Fruit fly (Drosophila melanogaster) whole organism, prepupa: ENCODE measurements around the gene NFAT.

Experiments used
- CG10631 ChIP-seq: fragments of 200-800 bp; sonication (Bioruptor generic); optimal IDR thresholded peaks from 2 replicates; lab custom pipeline; 2016; ENCODE audit warnings: missing biosample characterization, missing genetic modification characterization
- CG11294 ChIP-seq: fragments of 200-800 bp; sonication (Bioruptor generic); IDR thresholded peaks from 2 replicates; pipeline ENCODE4 v1.3.6; 2022; ENCODE audit warnings: missing biosample characterization, missing genetic modification characterization
- CG15336 ChIP-seq: fragments of 200-800 bp; sonication (Bioruptor generic); IDR thresholded peaks from 2 replicates; pipeline ENCODE4 v1.3.6; 2022; ENCODE audit warnings: missing biosample characterization, missing genetic modification characterization
- CG1621 ChIP-seq: fragments of 200-800 bp; sonication (Bioruptor generic); optimal IDR thresholded peaks from 3 replicates; lab custom pipeline; 2018; ENCODE audit warnings: missing biosample characterization, mild to moderate bottlenecking, missing genetic modification characterization
- CG16779 ChIP-seq: fragments of 200-800 bp; sonication (Bioruptor generic); optimal IDR thresholded peaks from 3 replicates; lab custom pipeline; 2017; ENCODE audit warnings: missing biosample characterization, mild to moderate bottlenecking, missing genetic modification characterization
- CG3032 ChIP-seq: fragments of 200-800 bp; optimal IDR thresholded peaks from 2 replicates; lab custom pipeline; 2019; ENCODE audit warnings: missing biosample characterization, mild to moderate bottlenecking, missing genetic modification characterization, moderate library complexity
- CG32006 ChIP-seq: fragments of 200-800 bp; sonication (Bioruptor generic); optimal IDR thresholded peaks from 3 replicates; lab custom pipeline; 2017; ENCODE audit warnings: missing biosample characterization, mild to moderate bottlenecking, missing genetic modification characterization
- CG34406 ChIP-seq: fragments of 200-800 bp; sonication (Bioruptor generic); optimal IDR thresholded peaks from 3 replicates; lab custom pipeline; 2016; ENCODE audit warnings: missing biosample characterization, missing genetic modification characterization
- CG3919 ChIP-seq: fragments of 200-800 bp; sonication (Bioruptor generic); optimal IDR thresholded peaks from 3 replicates; lab custom pipeline; 2016; ENCODE audit warnings: missing biosample characterization, missing genetic modification characterization
- CG4318 ChIP-seq: fragments of 200-800 bp; sonication (Bioruptor generic); optimal IDR thresholded peaks from 3 replicates; lab custom pipeline; 2017; ENCODE audit warnings: missing biosample characterization, mild to moderate bottlenecking, missing genetic modification characterization
- CG6163 ChIP-seq: fragments of 200-800 bp; sonication (Bioruptor generic); IDR thresholded peaks from 3 replicates; pipeline ENCODE4 v1.3.6; 2022; ENCODE audit warnings: missing biosample characterization, missing genetic modification characterization
- CG6808 ChIP-seq: fragments of 200-800 bp; sonication (Bioruptor generic); optimal IDR thresholded peaks from 3 replicates; lab custom pipeline; 2017; ENCODE audit warnings: missing biosample characterization, missing genetic modification characterization, mild to moderate bottlenecking, moderate library complexity, missing genetic modification reagents
- CG7368 ChIP-seq: fragments of 200-800 bp; sonication (Bioruptor generic); optimal IDR thresholded peaks from 3 replicates; lab custom pipeline; 2016; ENCODE audit warnings: missing biosample characterization, missing genetic modification characterization
- CG8119 ChIP-seq: fragments of 200-800 bp; sonication (Bioruptor generic); IDR thresholded peaks from 3 replicates; pipeline ENCODE4 v1.3.6; 2022; ENCODE audit warnings: missing biosample characterization, missing genetic modification characterization
- CG8319 ChIP-seq: fragments of 200-800 bp; sonication (Bioruptor generic); optimal IDR thresholded peaks from 3 replicates; lab custom pipeline; 2016; ENCODE audit warnings: missing biosample characterization, missing genetic modification characterization
- CG8632 ChIP-seq: fragments of 200-800 bp; sonication (Bioruptor generic); optimal IDR thresholded peaks from 3 replicates; lab custom pipeline; 2016; ENCODE audit warnings: missing biosample characterization, missing genetic modification characterization
- CG9139 ChIP-seq: fragments of 200-800 bp; sonication (Bioruptor generic); optimal IDR thresholded peaks from 3 replicates; lab custom pipeline; 2017; ENCODE audit warnings: missing biosample characterization, mild to moderate bottlenecking, missing genetic modification characterization
- Eip75B ChIP-seq: fragments of 200-800 bp; sonication (Bioruptor generic); optimal IDR thresholded peaks from 3 replicates; lab custom pipeline; 2016; ENCODE audit warnings: missing biosample characterization, missing genetic modification characterization
- Eip78C ChIP-seq: fragments of 200-800 bp; sonication (Bioruptor generic); peaks from one replicate; lab custom pipeline; 2016; ENCODE audit warnings: missing biosample characterization, missing genetic modification characterization
- Gug ChIP-seq: fragments of 200-800 bp; sonication (Bioruptor generic); IDR thresholded peaks from 2 replicates; pipeline ENCODE4 v1.3.6; 2022; ENCODE audit warnings: missing biosample characterization, missing genetic modification characterization
- Hr4 ChIP-seq: fragments of 200-800 bp; sonication (Bioruptor generic); optimal IDR thresholded peaks from 3 replicates; lab custom pipeline; 2016; ENCODE audit warnings: missing biosample characterization, missing genetic modification characterization
- Met ChIP-seq: fragments of 200-800 bp; sonication (Bioruptor generic); optimal IDR thresholded peaks from 3 replicates; lab custom pipeline; 2016; ENCODE audit warnings: missing biosample characterization, missing genetic modification characterization
- Smox ChIP-seq: fragments of 200-800 bp; sonication (Bioruptor generic); optimal IDR thresholded peaks from 3 replicates; lab custom pipeline; 2016; ENCODE audit warnings: missing biosample characterization, missing genetic modification characterization
- Sox102F ChIP-seq: fragments of 200-800 bp; sonication (Bioruptor generic); optimal IDR thresholded peaks from 2 replicates; lab custom pipeline; 2016; ENCODE audit warnings: missing biosample characterization, mild to moderate bottlenecking, missing genetic modification characterization
- Sox14 ChIP-seq: fragments of 200-800 bp; sonication (Bioruptor generic); optimal IDR thresholded peaks from 3 replicates; lab custom pipeline; 2016; ENCODE audit warnings: missing biosample characterization, missing genetic modification characterization
- Sox15 ChIP-seq: fragments of 200-800 bp; sonication (Bioruptor generic); optimal IDR thresholded peaks from 3 replicates; lab custom pipeline; 2016; ENCODE audit warnings: missing biosample characterization, missing genetic modification characterization
- acj6 ChIP-seq: fragments of 200-800 bp; sonication (Bioruptor generic); optimal IDR thresholded peaks from 3 replicates; lab custom pipeline; 2016; ENCODE audit warnings: missing biosample characterization, missing genetic modification characterization
- dac ChIP-seq: fragments of 200-800 bp; sonication (Bioruptor generic); optimal IDR thresholded peaks from 2 replicates; lab custom pipeline; 2017; ENCODE audit warnings: missing biosample characterization, mild to moderate bottlenecking, missing genetic modification characterization
- dsx ChIP-seq: fragments of 200-800 bp; optimal IDR thresholded peaks from 3 replicates; lab custom pipeline; 2019; ENCODE audit warnings: missing biosample characterization, mild to moderate bottlenecking, missing genetic modification characterization, moderate library complexity; ENCODE audit not compliant: poor library complexity, severe bottlenecking
- eg ChIP-seq: fragments of 200-800 bp; sonication (Bioruptor generic); IDR thresholded peaks from 3 replicates; pipeline ENCODE4 v1.3.6; 2022; ENCODE audit warnings: missing biosample characterization, missing genetic modification characterization
- fd85E ChIP-seq: fragments of 200-800 bp; sonication (Bioruptor generic); optimal IDR thresholded peaks from 3 replicates; lab custom pipeline; 2016; ENCODE audit warnings: missing biosample characterization, missing genetic modification characterization
- fkh ChIP-seq: fragments of 200-800 bp; sonication (Bioruptor generic); optimal IDR thresholded peaks from 3 replicates; lab custom pipeline; 2017; ENCODE audit warnings: missing biosample characterization, mild to moderate bottlenecking, missing genetic modification characterization, moderate library complexity
- lz ChIP-seq: fragments of 200-800 bp; sonication (Bioruptor generic); optimal IDR thresholded peaks from 3 replicates; lab custom pipeline; 2016; ENCODE audit warnings: missing biosample characterization, missing genetic modification characterization
- pdm3 ChIP-seq: fragments of 200-800 bp; sonication (Bioruptor generic); optimal IDR thresholded peaks from 3 replicates; lab custom pipeline; 2016; ENCODE audit warnings: missing biosample characterization, missing genetic modification characterization
- salr ChIP-seq, 2 experiments: fragments of 200-800 bp; sonication (Bioruptor generic); optimal IDR thresholded peaks; 3 replicates each; lab custom pipeline; 2016 to 2018; ENCODE audit warnings: missing biosample characterization in 2 of 2, missing genetic modification characterization in 2 of 2, mild to moderate bottlenecking in 1 of 2
- vri ChIP-seq: fragments of 200-800 bp; sonication (Bioruptor generic); optimal IDR thresholded peaks from 3 replicates; lab custom pipeline; 2016; ENCODE audit warnings: missing biosample characterization, mild to moderate bottlenecking, missing genetic modification characterization

NFAT gene

dm6 chrX:13679565-13679964 lies 55.0 kb downstream of the NFAT start (continued):
- TF ChIP-seq salr (GFP tag; optimal IDR thresholded peaks at IDR 0.05; lab: Kevin White, UChicago): peak in 1 of 2 experiments; percentile 59
- TF ChIP-seq CG6808 (GFP tag; lab: Kevin White, UChicago): peak; percentile 38
- peak; percentile 69 for TF ChIP-seq Smox (GFP tag; lab: Kevin White, UChicago)
- TF ChIP-seq CG3032 (tag; lab: Kevin White, UChicago): peak; percentile 19
- TF ChIP-seq Eip75B (GFP tag; lab: Kevin White, UChicago): peak; percentile 75
- peak; percentile 67 for TF ChIP-seq Sox102F (GFP tag; lab: Kevin White, UChicago)
- peak; percentile 60 for TF ChIP-seq CG8119 (GFP tag; lab: Robert Waterston, UW)
- peak; percentile 14 for TF ChIP-seq fkh
- peak; percentile 12 for TF ChIP-seq dsx
- TF ChIP-seq Sox15: peak; percentile 27
- TF ChIP-seq CG10631: peak; percentile 65
- TF ChIP-seq CG16779 (tag; lab: Kevin White, UChicago): no peak
- peak; percentile 85 for TF ChIP-seq Eip78C (GFP tag; lab: Kevin White, UChicago)
- TF ChIP-seq Sox14 (GFP tag; lab: Kevin White, UChicago): peak; percentile 59

dm6 chrX:13680262-13680661 lies 55.7 kb downstream of the NFAT start, which contains the start of gene CG12177:
Gene CG12177, minus strand, starts transcription at chrX:13680500.
- TF ChIP-seq Eip78C (GFP tag; lab: Kevin White, UChicago): peak; percentile 48
- TF ChIP-seq fd85E (GFP tag; lab: Kevin White, UChicago): no peak

dm6 chrX:13681906-13682305 lies 57.4 kb downstream of the NFAT start:
- TF ChIP-seq CG3032 (tag; lab: Kevin White, UChicago): no peak
- TF ChIP-seq fkh: peak; percentile 40

- TF ChIP-seq lz (GFP tag; lab: Kevin White, UChicago) (no peak), Eip78C (GFP tag; lab: Kevin White, UChicago) (peak; percentile 31)
- TF ChIP-seq, all 60 proteins: peak for 1
Measured at dm6 chrX:13682652-13683051, 58.1 kb downstream of the NFAT start, which contains the start of gene CG11158. Gene CG11158, plus strand, starts transcription at chrX:13682952.

dm6 chrX:13691992-13692391 lies 67.4 kb downstream of the NFAT start, which contains the start of gene Nna1:
Gene Nna1, plus strand, starts transcription at chrX:13692292.
- TF ChIP-seq CG16779 (tag; lab: Kevin White, UChicago) (no peak), dac (GFP tag; lab: Kevin White, UChicago) (no peak)

- TF ChIP-seq CG9139 (GFP tag; lab: Kevin White, UChicago): no peak
- no peak for TF ChIP-seq Sox102F (GFP tag; lab: Kevin White, UChicago)
- TF ChIP-seq Gug (GFP tag; lab: Robert Waterston, UW): peak; percentile 55
- no peak for TF ChIP-seq dac (GFP tag; lab: Kevin White, UChicago)
- no peak for TF ChIP-seq acj6 (GFP tag; lab: Kevin White, UChicago)
- TF ChIP-seq CG8319: no peak
- TF ChIP-seq eg (GFP tag; lab: Robert Waterston, UW): peak; percentile 63; the same call in 2 of the 3 replicates
- peak; percentile 41 for TF ChIP-seq vri (GFP tag; lab: Kevin White, UChicago)
- no peak for TF ChIP-seq CG16779 (tag; lab: Kevin White, UChicago)
- peak; percentile 4 for TF ChIP-seq pdm3 (GFP tag; lab: Kevin White, UChicago)
- TF ChIP-seq CG15336 (GFP tag; lab: Robert Waterston, UW): 0 out of 2 replicates have a peak, but pooled peaks have one; percentile 29
- no peak for TF ChIP-seq CG7368 (GFP tag; lab: Kevin White, UChicago)
- no peak for TF ChIP-seq CG1621 (tag; lab: Kevin White, UChicago)
- TF ChIP-seq CG8119 (GFP tag; lab: Robert Waterston, UW): peak; percentile 41; the same call in 1 of the 3 replicates
- no peak for TF ChIP-seq Met (GFP tag; lab: Kevin White, UChicago)
- peak; percentile 29; the same call in 1 of the 2 replicates for TF ChIP-seq CG11294
- TF ChIP-seq CG32006 (GFP tag; lab: Kevin White, UChicago): peak; percentile 50
- no peak for TF ChIP-seq CG34406 (GFP tag; lab: Kevin White, UChicago)
- no peak for TF ChIP-seq CG8632
- TF ChIP-seq CG6163: peak; percentile 24; the same call in 1 of the 3 replicates
- no peak for TF ChIP-seq CG4318 (GFP tag; lab: Kevin White, UChicago)
- no peak for TF ChIP-seq CG3919 (GFP tag; lab: Kevin White, UChicago)
- TF ChIP-seq CG3032 (tag; lab: Kevin White, UChicago): no peak
- TF ChIP-seq Hr4: peak; percentile 32
Measured at dm6 chrX:13698717-13699427, 74.3 kb downstream of the NFAT start.
